Fruit fly (Drosophila melanogaster) whole organism, embryonic: ENCODE data around the gene nesd.

ENCODE experiments used
- Abd-B ChIP-seq: fragments of 200-800 bp; sonication (Bioruptor generic); optimal IDR thresholded peaks from 2 replicates; lab custom pipeline; 2018; ENCODE audit warnings: missing biosample characterization, mild to moderate bottlenecking, missing genetic modification characterization, moderate library complexity
- B-H2 ChIP-seq: fragments of 200-800 bp; sonication (Bioruptor generic); optimal IDR thresholded peaks from 2 replicates; lab custom pipeline; 2018; ENCODE audit warnings: missing biosample characterization, mild to moderate bottlenecking, missing genetic modification characterization
- CG10565 ChIP-seq: fragments of 200-800 bp; sonication (Bioruptor generic); optimal IDR thresholded peaks from 3 replicates; lab custom pipeline; 2016; ENCODE audit warnings: missing biosample characterization, mild to moderate bottlenecking, missing genetic modification characterization
- CG11456 ChIP-seq: fragments of 200-800 bp; sonication (Bioruptor generic); IDR thresholded peaks from 3 replicates; pipeline ENCODE4 v1.3.6; 2022; ENCODE audit warnings: missing biosample characterization, missing genetic modification characterization
- CG12104 ChIP-seq: fragments of 200-800 bp; sonication (Bioruptor generic); optimal IDR thresholded peaks from 3 replicates; lab custom pipeline; 2016; ENCODE audit warnings: missing biosample characterization, missing genetic modification characterization
- CG14860 ChIP-seq: fragments of 200-800 bp; sonication (Bioruptor generic); IDR thresholded peaks from 3 replicates; pipeline ENCODE4 v1.3.6; 2022; ENCODE audit warnings: missing biosample characterization, missing genetic modification characterization; ENCODE audit not compliant: partially characterized antibody
- CG15514 ChIP-seq: fragments of 200-800 bp; sonication (Bioruptor generic); optimal IDR thresholded peaks from 3 replicates; lab custom pipeline; 2017; ENCODE audit warnings: missing biosample characterization, missing genetic modification characterization, mild to moderate bottlenecking, moderate library complexity, missing genetic modification reagents
- CG16779 ChIP-seq: fragments of 200-800 bp; sonication (Bioruptor generic); IDR thresholded peaks from 2 replicates; pipeline ENCODE4 v1.3.6; 2022; ENCODE audit warnings: missing biosample characterization, missing genetic modification characterization
- CG16815 ChIP-seq: fragments of 200-800 bp; sonication (Bioruptor generic); optimal IDR thresholded peaks from 3 replicates; lab custom pipeline; 2017; ENCODE audit warnings: missing biosample characterization, mild to moderate bottlenecking, missing genetic modification characterization
- CG18011 ChIP-seq: fragments of 200-800 bp; sonication (Bioruptor generic); optimal IDR thresholded peaks from 2 replicates; lab custom pipeline; 2017; ENCODE audit warnings: missing biosample characterization, missing genetic modification characterization, mild to moderate bottlenecking, moderate library complexity, missing genotype
- CG3163 ChIP-seq: fragments of 200-800 bp; sonication (Bioruptor generic); optimal IDR thresholded peaks from 3 replicates; lab custom pipeline; 2016; ENCODE audit warnings: missing biosample characterization, missing genetic modification characterization
- CG32767 ChIP-seq: fragments of 200-800 bp; sonication (Bioruptor generic); IDR thresholded peaks from 2 replicates; pipeline ENCODE4 v1.3.6; 2022; ENCODE audit warnings: missing biosample characterization, missing genetic modification characterization
- CG43689 ChIP-seq: fragments of 200-800 bp; sonication (Bioruptor generic); IDR thresholded peaks from 2 replicates; pipeline ENCODE4 v1.3.6; 2022; ENCODE audit warnings: missing biosample characterization, missing genetic modification characterization
- CG6791 ChIP-seq: fragments of 200-800 bp; sonication (Bioruptor generic); IDR thresholded peaks from 3 replicates; pipeline ENCODE4 v1.3.6; 2022; ENCODE audit warnings: missing biosample characterization, missing genetic modification characterization; ENCODE audit not compliant: partially characterized antibody
- CG7786 ChIP-seq: fragments of 200-800 bp; sonication (Bioruptor generic); optimal IDR thresholded peaks from 2 replicates; lab custom pipeline; 2016; ENCODE audit warnings: missing biosample characterization, missing genetic modification characterization
- CG8924 ChIP-seq: fragments of 200-800 bp; optimal IDR thresholded peaks from 3 replicates; lab custom pipeline; 2019; ENCODE audit warnings: missing biosample characterization, mild to moderate bottlenecking, missing genetic modification characterization, moderate library complexity
- CHES-1-like ChIP-seq: fragments of 200-800 bp; sonication (Bioruptor generic); optimal IDR thresholded peaks from 2 replicates; lab custom pipeline; 2016; ENCODE audit warnings: missing biosample characterization, missing genetic modification characterization
- Camta ChIP-seq: fragments of 200-800 bp; sonication (Bioruptor generic); optimal IDR thresholded peaks from 2 replicates; lab custom pipeline; 2016; ENCODE audit warnings: missing biosample characterization, missing genetic modification characterization
- Dek ChIP-seq: fragments of 200-800 bp; sonication (Bioruptor generic); optimal IDR thresholded peaks from 3 replicates; lab custom pipeline; 2019; ENCODE audit warnings: missing biosample characterization, mild to moderate bottlenecking, missing genetic modification characterization, moderate library complexity
- Fer2 ChIP-seq: fragments of 200-800 bp; sonication (Bioruptor generic); optimal IDR thresholded peaks from 2 replicates; lab custom pipeline; 2018; ENCODE audit warnings: missing biosample characterization, mild to moderate bottlenecking, missing genetic modification characterization, moderate library complexity
- HLH4C ChIP-seq: fragments of 200-800 bp; sonication (Bioruptor generic); IDR thresholded peaks from 3 replicates; pipeline ENCODE4 v1.3.6; 2022; ENCODE audit warnings: missing biosample characterization, missing genetic modification characterization; ENCODE audit not compliant: partially characterized antibody
- MBD-R2 ChIP-seq: fragments of 200-800 bp; sonication (Bioruptor generic); IDR thresholded peaks from 2 replicates; pipeline ENCODE4 v1.3.6; 2022; ENCODE audit warnings: missing biosample characterization, missing genetic modification characterization
- Sox100B ChIP-seq: fragments of 200-800 bp; sonication (Bioruptor generic); optimal IDR thresholded peaks from 3 replicates; lab custom pipeline; 2018; ENCODE audit warnings: missing biosample characterization, mild to moderate bottlenecking, missing genetic modification characterization
- Sox102F ChIP-seq: fragments of 200-800 bp; sonication (Bioruptor generic); optimal IDR thresholded peaks from 2 replicates; lab custom pipeline; 2018; ENCODE audit warnings: missing biosample characterization, mild to moderate bottlenecking, missing genetic modification characterization, moderate library complexity
- Tbp ChIP-seq: fragments of >200 bp; optimal IDR thresholded peaks from 2 replicates; lab custom pipeline; 2018; ENCODE audit warnings: missing biosample characterization, missing genetic modification characterization
- aop ChIP-seq: fragments of 200-800 bp; sonication (Bioruptor generic); IDR thresholded peaks from 2 replicates; pipeline ENCODE4 v1.3.6; 2022; ENCODE audit warnings: missing biosample characterization, missing genetic modification characterization
- ase ChIP-seq: fragments of 200-800 bp; sonication (Bioruptor generic); IDR thresholded peaks from 3 replicates; pipeline ENCODE4 v1.3.6; 2022; ENCODE audit warnings: missing biosample characterization, missing genetic modification characterization
- bigmax ChIP-seq: fragments of 200-800 bp; sonication (Bioruptor generic); optimal IDR thresholded peaks from 2 replicates; lab custom pipeline; 2018; ENCODE audit warnings: missing biosample characterization, mild to moderate bottlenecking, missing genetic modification characterization
- chinmo ChIP-seq: fragments of 200-800 bp; sonication (Bioruptor generic); IDR thresholded peaks from 4 replicates; pipeline ENCODE4 v1.3.6; 2022; ENCODE audit warnings: missing biosample characterization, missing genetic modification characterization; ENCODE audit not compliant: partially characterized antibody
- crc ChIP-seq: fragments of 200-800 bp; sonication (Bioruptor generic); optimal IDR thresholded peaks from 2 replicates; lab custom pipeline; 2016; ENCODE audit warnings: missing biosample characterization, missing genetic modification characterization
- croc ChIP-seq: fragments of 200-800 bp; sonication (Bioruptor generic); conservative IDR thresholded peaks from 3 replicates; pipeline ENCODE4 v1.3.6; 2022; ENCODE audit warnings: missing biosample characterization, missing genetic modification characterization
- disco-r ChIP-seq: fragments of 200-800 bp; sonication (Bioruptor generic); optimal IDR thresholded peaks from 2 replicates; lab custom pipeline; 2016; ENCODE audit warnings: missing biosample characterization, missing genetic modification characterization
- dm ChIP-seq: fragments of 200-800 bp; sonication (Bioruptor generic); optimal IDR thresholded peaks from 3 replicates; lab custom pipeline; 2016; ENCODE audit warnings: missing biosample characterization, missing genetic modification characterization
- dmrt11E ChIP-seq: fragments of 200-800 bp; sonication (Bioruptor generic); optimal IDR thresholded peaks from 3 replicates; lab custom pipeline; 2018; ENCODE audit warnings: missing biosample characterization, mild to moderate bottlenecking, missing genetic modification characterization, moderate library complexity
- gsb ChIP-seq: fragments of 200-800 bp; sonication (Bioruptor generic); IDR thresholded peaks from 2 replicates; pipeline ENCODE4 v1.3.6; 2022; ENCODE audit warnings: missing biosample characterization, missing genetic modification characterization
- gt ChIP-seq: fragments of 200-800 bp; sonication (Bioruptor generic); IDR thresholded peaks from 2 replicates; pipeline ENCODE4 v1.3.6; 2022; ENCODE audit warnings: missing biosample characterization, missing genetic modification characterization
- lbe ChIP-seq: fragments of 200-800 bp; sonication (Bioruptor generic); optimal IDR thresholded peaks from 2 replicates; lab custom pipeline; 2016; ENCODE audit warnings: missing biosample characterization, mild to moderate bottlenecking, missing genetic modification characterization
- nerfin-1 ChIP-seq: fragments of 200-800 bp; sonication (Bioruptor generic); optimal IDR thresholded peaks from 3 replicates; lab custom pipeline; 2019; ENCODE audit warnings: missing biosample characterization, mild to moderate bottlenecking, missing genetic modification characterization, moderate library complexity
- pho ChIP-seq: fragments of 200-800 bp; sonication (Bioruptor generic); optimal IDR thresholded peaks from 2 replicates; lab custom pipeline; 2016; ENCODE audit warnings: missing biosample characterization, missing genetic modification characterization
- psq ChIP-seq: fragments of 200-800 bp; sonication (Bioruptor generic); optimal IDR thresholded peaks from 2 replicates; lab custom pipeline; 2017; ENCODE audit warnings: missing biosample characterization, missing genetic modification characterization
- ranshi ChIP-seq: fragments of 200-800 bp; sonication (Bioruptor generic); IDR thresholded peaks from 2 replicates; pipeline ENCODE4 v1.3.6; 2022; ENCODE audit warnings: missing biosample characterization, missing genetic modification characterization
- ro ChIP-seq: fragments of 200-800 bp; sonication (Bioruptor generic); IDR thresholded peaks from 2 replicates; pipeline ENCODE4 v1.3.6; 2022; ENCODE audit warnings: missing biosample characterization, missing genetic modification characterization
- row ChIP-seq: fragments of 200-800 bp; sonication (Bioruptor generic); IDR thresholded peaks from 3 replicates; pipeline ENCODE4 v1.3.6; 2022; ENCODE audit warnings: missing biosample characterization, missing genetic modification characterization
- salm ChIP-seq: fragments of 200-800 bp; sonication (Bioruptor generic); optimal IDR thresholded peaks from 2 replicates; lab custom pipeline; 2018; ENCODE audit warnings: missing biosample characterization, mild to moderate bottlenecking, missing genetic modification characterization
- schlank ChIP-seq: fragments of 200-800 bp; sonication (Bioruptor generic); optimal IDR thresholded peaks from 2 replicates; lab custom pipeline; 2018; ENCODE audit warnings: missing biosample characterization, mild to moderate bottlenecking, missing genetic modification characterization
- sens ChIP-seq: fragments of 200-800 bp; sonication (Bioruptor generic); peaks from one replicate; lab custom pipeline; 2016; ENCODE audit warnings: missing biosample characterization, missing genetic modification characterization
- seq ChIP-seq: fragments of 200-800 bp; sonication (Bioruptor generic); IDR thresholded peaks from 2 replicates; pipeline ENCODE4 v1.3.6; 2022; ENCODE audit warnings: missing biosample characterization, missing genetic modification characterization
- sna ChIP-seq: fragments of 200-800 bp; sonication (Bioruptor generic); IDR thresholded peaks from 2 replicates; pipeline ENCODE4 v1.3.6; 2022; ENCODE audit warnings: missing biosample characterization, missing genetic modification characterization; ENCODE audit not compliant: partially characterized antibody
- tgo ChIP-seq: fragments of 200-800 bp; sonication (Bioruptor generic); IDR thresholded peaks from 3 replicates; pipeline ENCODE4 v1.3.6; 2022; ENCODE audit warnings: missing biosample characterization, missing genetic modification characterization
- trem ChIP-seq: fragments of 200-800 bp; optimal IDR thresholded peaks from 3 replicates; lab custom pipeline; 2019; ENCODE audit warnings: missing biosample characterization, mild to moderate bottlenecking, missing genetic modification characterization, moderate library complexity

Gene nesd

dm6 chr2L:20082965-20083855, 10.6 kb upstream of the nesd start:
- TF ChIP-seq dm (GFP tag; lab: Kevin White, UChicago): no peak
- TF ChIP-seq MBD-R2: no peak
- TF ChIP-seq CG15514 (GFP tag; lab: Kevin White, UChicago): no peak
- no peak for TF ChIP-seq ro
- no peak for TF ChIP-seq CG18011 (GFP tag; lab: Kevin White, UChicago)
- TF ChIP-seq pho: no peak
- TF ChIP-seq CG14860 (GFP tag; lab: Robert Waterston, UW): no peak
- TF ChIP-seq aop: no peak
- no peak for TF ChIP-seq CG7786 (GFP tag; lab: Kevin White, UChicago)
- no peak for TF ChIP-seq gsb (GFP tag; lab: Robert Waterston, UW)
- TF ChIP-seq Abd-B (GFP tag; lab: Kevin White, UChicago): no peak
- no peak for TF ChIP-seq Dek (tag; lab: Kevin White, UChicago)
- no peak for TF ChIP-seq dmrt11E (tag; lab: Kevin White, UChicago)
- TF ChIP-seq Fer2 (tag; lab: Kevin White, UChicago): no peak
- peak; percentile 47 for TF ChIP-seq lbe (GFP tag; lab: Kevin White, UChicago)
- no peak for TF ChIP-seq sna (GFP tag; lab: Robert Waterston, UW)
- no peak for TF ChIP-seq gt
- TF ChIP-seq CG8924 (tag; lab: Kevin White, UChicago): no peak
- TF ChIP-seq CG3163 (GFP tag; lab: Kevin White, UChicago): no peak
- TF ChIP-seq Camta (GFP tag; lab: Kevin White, UChicago): peak; percentile 1
- no peak for TF ChIP-seq tgo
- TF ChIP-seq ase: no peak
- peak; percentile 71 for TF ChIP-seq sens (GFP tag; lab: Kevin White, UChicago)
- no peak for TF ChIP-seq croc (GFP tag; lab: Robert Waterston, UW)
- TF ChIP-seq CHES-1-like (GFP tag; lab: Kevin White, UChicago): no peak
- peak; percentile 27; the same call in 1 of the 3 replicates for TF ChIP-seq row (GFP tag; lab: Robert Waterston, UW)
- peak; percentile 47 for TF ChIP-seq Sox102F
- TF ChIP-seq psq (GFP tag; lab: Kevin White, UChicago): no peak
- no peak for TF ChIP-seq HLH4C (GFP tag; lab: Robert Waterston, UW)
- TF ChIP-seq schlank: no peak
- TF ChIP-seq B-H2 (GFP tag; lab: Kevin White, UChicago): no peak
- TF ChIP-seq salm: no peak
- no peak for TF ChIP-seq Tbp (GFP tag; lab: Kevin White, UChicago)
- TF ChIP-seq CG6791: no peak
- no peak for TF ChIP-seq CG43689 (GFP tag; lab: Robert Waterston, UW)
- 0 out of 2 replicates have a peak, but pooled peaks have one; percentile 28 for TF ChIP-seq seq (GFP tag; lab: Robert Waterston, UW)
- no peak for TF ChIP-seq CG10565 (GFP tag; lab: Kevin White, UChicago)
- TF ChIP-seq chinmo: peak; percentile 86; the same call in 2 of the 4 replicates
- peak; percentile 12 for TF ChIP-seq crc
- no peak for TF ChIP-seq nerfin-1
- no peak for TF ChIP-seq CG12104 (GFP tag; lab: Kevin White, UChicago)
- no peak for TF ChIP-seq trem
- no peak for TF ChIP-seq CG16815 (GFP tag; lab: Kevin White, UChicago)
- TF ChIP-seq ranshi (GFP tag; lab: Robert Waterston, UW): 0 out of 2 replicates have a peak, but pooled peaks have one; percentile 8
- TF ChIP-seq CG11456: no peak
- TF ChIP-seq bigmax (GFP tag; lab: Kevin White, UChicago): no peak
- TF ChIP-seq CG16779 (GFP tag; lab: Robert Waterston, UW): no peak
- no peak for TF ChIP-seq Sox100B (GFP tag; lab: Kevin White, UChicago)
- no peak for TF ChIP-seq CG32767
- TF ChIP-seq disco-r: no peak
